Worm (Caenorhabditis elegans): ENCODE results near the gene C33H5.16.

The C33H5.16 gene

ce11 chrIV:7789521-7789949 is 13.6 kb downstream of the C33H5.16 start, which contains the start of gene imp-3 (continued):
- TF ChIP-seq fkh-4 (tag; optimal IDR thresholded peaks at IDR 0.05; ENCODE audit: borderline replicate concordance) (no peak), zag-1 (tag; optimal IDR thresholded peaks at IDR 0.05) (no peak), ceh-8 (GFP tag; optimal IDR thresholded peaks at IDR 0.05) (no peak), lin-15B (tag; optimal IDR thresholded peaks at IDR 0.05) (no peak), tbx-2 (tag; optimal IDR thresholded peaks at IDR 0.05) (peak; percentile 37), sox-4 (tag; optimal IDR thresholded peaks at IDR 0.05) (no peak), mef-2 (tag; optimal IDR thresholded peaks at IDR 0.05) (no peak), mep-1 (tag; optimal IDR thresholded peaks at IDR 0.05) (no peak), snpc-4 (tag; optimal IDR thresholded peaks at IDR 0.05) (no peak), elt-2 (tag; optimal IDR thresholded peaks at IDR 0.05) (peak; percentile 6), hlh-17 (GFP tag; optimal IDR thresholded peaks at IDR 0.05; ENCODE audit: borderline replicate concordance) (no peak), lir-3 (tag; optimal IDR thresholded peaks at IDR 0.05; ENCODE audit: poor library complexity) (no peak), ztf-11 (tag; optimal IDR thresholded peaks at IDR 0.05) (no peak), nhr-84 (tag; optimal IDR thresholded peaks at IDR 0.05) (no peak), F16B12.6 (tag; optimal IDR thresholded peaks at IDR 0.05) (no peak), snu-23 (GFP tag; optimal IDR thresholded peaks at IDR 0.05) (peak; percentile 57), unc-98 (GFP tag; IDR thresholded peaks at IDR 0.05) (no peak), zip-4 (GFP tag; optimal IDR thresholded peaks at IDR 0.05) (no peak), skn-1 (tag; optimal IDR thresholded peaks at IDR 0.05) (no peak), ztf-4 (tag; optimal IDR thresholded peaks at IDR 0.05) (peak; percentile 36), unc-86 (tag; optimal IDR thresholded peaks at IDR 0.05) (no peak), irx-1 (tag; optimal IDR thresholded peaks at IDR 0.05) (peak; percentile 18), pag-3 (tag; optimal IDR thresholded peaks at IDR 0.05; ENCODE audit: borderline replicate concordance, insufficient read depth) (no peak)

- TF ChIP-seq nhr-20 (tag; optimal IDR thresholded peaks at IDR 0.05) = peak; percentile 76
- TF ChIP-seq hpl-2 (GFP tag; optimal IDR thresholded peaks at IDR 0.05) = no peak
- peak; percentile 52 to 59 (median 52) for TF ChIP-seq ceh-82 (tag; optimal IDR thresholded peaks at IDR 0.05)
- TF ChIP-seq C16A3.4 (tag; optimal IDR thresholded peaks at IDR 0.05) = peak; percentile 70
- TF ChIP-seq mep-1 (tag; optimal IDR thresholded peaks at IDR 0.05) = peak; percentile 85
- TF ChIP-seq aha-1 (tag; optimal IDR thresholded peaks at IDR 0.05) = no peak
- peak; percentile 31 for TF ChIP-seq nhr-77 (tag; optimal IDR thresholded peaks at IDR 0.05)
- no peak for TF ChIP-seq ceh-88 (GFP tag; IDR thresholded peaks at IDR 0.05)
- TF ChIP-seq rnt-1 (tag; optimal IDR thresholded peaks at IDR 0.05) = peak; percentile 73
- TF ChIP-seq nhr-47 (tag; optimal IDR thresholded peaks at IDR 0.05) = peak; percentile 80
- no peak for TF ChIP-seq nhr-76 (tag; optimal IDR thresholded peaks at IDR 0.05)
- TF ChIP-seq vab-15 (tag; optimal IDR thresholded peaks at IDR 0.05) = no peak
- TF ChIP-seq nhr-71 (tag; optimal IDR thresholded peaks at IDR 0.05) = peak; percentile 85
- peak; percentile 53 to 74 (median 72) for TF ChIP-seq dpl-1 (GFP tag; optimal IDR thresholded peaks at IDR 0.05)
- TF ChIP-seq lsy-2 (tag; optimal IDR thresholded peaks at IDR 0.05) = peak; percentile 89 to 90
- TF ChIP-seq ama-1 (optimal IDR thresholded peaks at IDR 0.05) = peak; percentile 64
- no peak for TF ChIP-seq nhr-28 (tag; optimal IDR thresholded peaks at IDR 0.05)
- peak; percentile 67 to 77 for TF ChIP-seq lin-35 (GFP tag; optimal IDR thresholded peaks at IDR 0.05)
- TF ChIP-seq lin-14 (GFP tag; optimal IDR thresholded peaks at IDR 0.05) = peak; percentile 75
- TF ChIP-seq snu-23 (GFP tag; optimal IDR thresholded peaks at IDR 0.05) = peak; percentile 83
- TF ChIP-seq unc-86 (tag; optimal IDR thresholded peaks at IDR 0.05) = peak; percentile 51
- TF ChIP-seq dsc-1 (tag; optimal IDR thresholded peaks at IDR 0.05) = peak; percentile 75
- TF ChIP-seq mdl-1 (tag; optimal IDR thresholded peaks at IDR 0.05) = peak in 1 of 2 experiments; percentile 32
- TF ChIP-seq nhr-90 (tag; optimal IDR thresholded peaks at IDR 0.05; ENCODE audit: poor library complexity) = peak; percentile 60
- TF ChIP-seq blmp-1 (tag; optimal IDR thresholded peaks at IDR 0.05) = peak; percentile 51
- TF ChIP-seq ztf-11 (tag; optimal IDR thresholded peaks at IDR 0.05) = peak in 1 of 2 experiments; percentile 30
- TF ChIP-seq fkh-8 (tag; optimal IDR thresholded peaks at IDR 0.05) = peak; percentile 16
- TF ChIP-seq swsn-7 (tag; optimal IDR thresholded peaks at IDR 0.05) = peak; percentile 80
- TF ChIP-seq lin-15B (tag; optimal IDR thresholded peaks at IDR 0.05) = peak; percentile 76
- TF ChIP-seq nhr-11 (tag; optimal IDR thresholded peaks at IDR 0.05) = peak; percentile 27
- peak; percentile 15; the same call in 1 of the 2 replicates for TF ChIP-seq isw-1 (GFP tag; IDR thresholded peaks at IDR 0.05)
- peak; percentile 83 for TF ChIP-seq nhr-85 (tag)
- peak; percentile 65 for TF ChIP-seq tbx-2 (tag; optimal IDR thresholded peaks at IDR 0.05)
- peak; percentile 42 for TF ChIP-seq egl-13 (tag; optimal IDR thresholded peaks at IDR 0.05)
Observed at ce11 chrIV:7785506-7786065, 17.6 kb downstream of the C33H5.16 start, which contains the start of gene tag-322. TSS of gene tag-322 (minus strand) at chrIV:7785556.

Measured in whole organism, L1 larva.